Worm (Caenorhabditis elegans) whole organism, young adult: Measurements from ENCODE around the gene B0244.10.

Source experiments
- B0261.1 ChIP-seq: sonication (generic microtip); optimal IDR thresholded peaks from 2 replicates; lab custom pipeline; 2016; ENCODE audit warnings: mild to moderate bottlenecking, missing genetic modification characterization, moderate library complexity, missing compliant biosample characterization
- C17E4.6 ChIP-seq: fragments of 200-800 bp; sonication (Bioruptor generic); IDR thresholded peaks from 2 replicates; pipeline ENCODE4 v1.3.6; 2022; ENCODE audit warnings: missing genetic modification reagents, missing genetic modification characterization, missing compliant biosample characterization
- F10E7.11 ChIP-seq: sonication (generic microtip); optimal IDR thresholded peaks from 2 replicates; lab custom pipeline; 2017; ENCODE audit warnings: mild to moderate bottlenecking, missing genetic modification characterization, moderate library complexity, missing compliant biosample characterization
- F37B4.10 ChIP-seq: fragments of 200-800 bp; sonication (Bioruptor generic); IDR thresholded peaks from 2 replicates; pipeline ENCODE4 v1.3.6; 2022; ENCODE audit warnings: missing genetic modification characterization, missing compliant biosample characterization
- F49E8.2 ChIP-seq: sonication (generic microtip); optimal IDR thresholded peaks from 3 replicates; lab custom pipeline; 2017; ENCODE audit warnings: missing genetic modification characterization, mild to moderate bottlenecking, missing compliant biosample characterization, antibody characterized with exemption, moderate library complexity; ENCODE audit not compliant: insufficient read depth
- F52B5.7 ChIP-seq: sonication (generic microtip); optimal IDR thresholded peaks from 2 replicates; lab custom pipeline; 2016; ENCODE audit warnings: mild to moderate bottlenecking, missing genetic modification characterization, missing compliant biosample characterization
- T07F8.4 ChIP-seq: sonication (generic microtip); optimal IDR thresholded peaks from 2 replicates; lab custom pipeline; 2016; ENCODE audit warnings: mild to moderate bottlenecking, missing genetic modification characterization, moderate library complexity, missing compliant biosample characterization
- Y56A3A.18 ChIP-seq: fragments of 200-800 bp; sonication (Bioruptor generic); IDR thresholded peaks from 2 replicates; pipeline ENCODE4 v1.3.6; 2022; ENCODE audit warnings: missing genetic modification reagents, missing genetic modification characterization, missing compliant biosample characterization
- aptf-3 ChIP-seq: fragments of 200-800 bp; sonication (Bioruptor generic); IDR thresholded peaks from 2 replicates; pipeline ENCODE4 v1.3.6; 2022; ENCODE audit warnings: missing genetic modification characterization, missing compliant biosample characterization
- atf-7 ChIP-seq: sonication (generic microtip); optimal IDR thresholded peaks from 2 replicates; lab custom pipeline; 2017; ENCODE audit warnings: mild to moderate bottlenecking, missing genetic modification characterization, missing compliant biosample characterization
- attf-5 ChIP-seq: fragments of 200-800 bp; sonication (Bioruptor generic); optimal IDR thresholded peaks from 2 replicates; lab custom pipeline; 2018; ENCODE audit warnings: mild to moderate bottlenecking, missing genetic modification characterization, missing compliant biosample characterization
- attf-6 ChIP-seq: fragments of 200-800 bp; sonication (Bioruptor generic); IDR thresholded peaks from 2 replicates; pipeline ENCODE4 v1.3.6; 2022; ENCODE audit warnings: missing genetic modification reagents, missing genetic modification characterization, missing compliant biosample characterization
- ceh-27 ChIP-seq: fragments of 200-800 bp; sonication (Bioruptor generic); optimal IDR thresholded peaks from 2 replicates; lab custom pipeline; 2018; ENCODE audit warnings: mild to moderate bottlenecking, missing genetic modification characterization, moderate library complexity, missing compliant biosample characterization
- ceh-58 ChIP-seq: fragments of 200-800 bp; sonication (Bioruptor generic); IDR thresholded peaks from 2 replicates; pipeline ENCODE4 v1.3.6; 2022; ENCODE audit warnings: missing genetic modification characterization, missing compliant biosample characterization
- dox-1 ChIP-seq: fragments of 200-800 bp; sonication (Bioruptor generic); IDR thresholded peaks from 2 replicates; pipeline ENCODE4 v1.3.6; 2022; ENCODE audit warnings: missing genetic modification reagents, missing genetic modification characterization, missing compliant biosample characterization
- dpff-1 ChIP-seq: sonication (generic microtip); optimal IDR thresholded peaks from 2 replicates; lab custom pipeline; 2017; ENCODE audit warnings: mild to moderate bottlenecking, missing genetic modification characterization, missing compliant biosample characterization
- him-1 ChIP-seq: sonication (generic microtip); optimal IDR thresholded peaks from 2 replicates; lab custom pipeline; 2016; ENCODE audit warnings: missing genotype, missing genetic modification reagents, missing genetic modification characterization, missing compliant biosample characterization
- hmg-1.2 ChIP-seq: fragments of 200-800 bp; sonication (Bioruptor generic); IDR thresholded peaks from 2 replicates; pipeline ENCODE4 v1.3.6; 2022; ENCODE audit warnings: missing genetic modification reagents, missing genetic modification characterization, missing compliant biosample characterization
- hrde-1 ChIP-seq: sonication (generic microtip); optimal IDR thresholded peaks from 2 replicates; lab custom pipeline; 2016; ENCODE audit warnings: missing genetic modification characterization, mild to moderate bottlenecking, missing compliant biosample characterization, moderate library complexity, missing genotype, missing genetic modification reagents, borderline replicate concordance
- lag-1 ChIP-seq: fragments of 200-800 bp; sonication (Bioruptor generic); IDR thresholded peaks from 2 replicates; pipeline ENCODE4 v1.3.6; 2022; ENCODE audit warnings: missing genetic modification reagents, missing genetic modification characterization, missing compliant biosample characterization
- let-607 ChIP-seq, 2 experiments: fragments of 200-800 bp in 1 of 2; sonication (Bioruptor generic) in 1 of 2; sonication (generic microtip) in 1 of 2; optimal IDR thresholded peaks; 2 replicates each; lab custom pipeline; 2016 to 2018; ENCODE audit warnings: mild to moderate bottlenecking in 2 of 2, missing compliant biosample characterization in 2 of 2, missing genetic modification characterization in 2 of 2, moderate library complexity in 2 of 2, missing genotype in 1 of 2
- lin-26 ChIP-seq: fragments of 200-800 bp; sonication (Bioruptor generic); IDR thresholded peaks from 2 replicates; pipeline ENCODE4 v1.3.6; 2022; ENCODE audit warnings: missing genetic modification reagents, missing genetic modification characterization, missing compliant biosample characterization
- lir-1 ChIP-seq: fragments of 200-800 bp; sonication (Bioruptor generic); conservative IDR thresholded peaks from 2 replicates; pipeline ENCODE4 v1.3.6; 2022; ENCODE audit warnings: missing genetic modification reagents, missing genetic modification characterization, missing compliant biosample characterization
- lsl-1 ChIP-seq: fragments of 200-800 bp; sonication (Bioruptor generic); optimal IDR thresholded peaks from 2 replicates; lab custom pipeline; 2018; ENCODE audit warnings: mild to moderate bottlenecking, missing genetic modification characterization, moderate library complexity, missing compliant biosample characterization
- madf-10 ChIP-seq: sonication (generic microtip); optimal IDR thresholded peaks from 2 replicates; lab custom pipeline; 2016; ENCODE audit warnings: mild to moderate bottlenecking, missing genetic modification characterization, missing compliant biosample characterization
- madf-8 ChIP-seq: fragments of 200-800 bp; sonication (Bioruptor generic); conservative IDR thresholded peaks from 2 replicates; pipeline ENCODE4 v1.3.6; 2022; ENCODE audit warnings: missing genetic modification reagents, missing genetic modification characterization, missing compliant biosample characterization
- mes-4 ChIP-seq: sonication (generic microtip); optimal IDR thresholded peaks from 2 replicates; lab custom pipeline; 2016; ENCODE audit warnings: missing genotype, missing genetic modification characterization, missing compliant biosample characterization
- nfya-2 ChIP-seq: fragments of 200-800 bp; sonication (Bioruptor generic); IDR thresholded peaks from 2 replicates; pipeline ENCODE4 v1.3.6; 2022; ENCODE audit warnings: missing genetic modification reagents, missing genetic modification characterization, missing compliant biosample characterization
- nhr-179 ChIP-seq: sonication (generic microtip); optimal IDR thresholded peaks from 2 replicates; lab custom pipeline; 2016; ENCODE audit warnings: mild to moderate bottlenecking, missing genetic modification characterization, missing compliant biosample characterization
- nhr-27 ChIP-seq: fragments of 200-800 bp; sonication (Bioruptor generic); optimal IDR thresholded peaks from 2 replicates; lab custom pipeline; 2018; ENCODE audit warnings: mild to moderate bottlenecking, missing genetic modification characterization, moderate library complexity, missing compliant biosample characterization
- nhr-90 ChIP-seq: sonication (generic microtip); optimal IDR thresholded peaks from 2 replicates; lab custom pipeline; 2016; ENCODE audit warnings: missing genotype, mild to moderate bottlenecking, missing genetic modification characterization, missing compliant biosample characterization
- pbrm-1 ChIP-seq: fragments of 200-800 bp; sonication (Bioruptor generic); IDR thresholded peaks from 2 replicates; pipeline ENCODE4 v1.3.6; 2022; ENCODE audit warnings: missing genetic modification reagents, missing genetic modification characterization, missing compliant biosample characterization
- rec-8 ChIP-seq, 2 experiments: sonication (generic microtip); optimal IDR thresholded peaks; 2 replicates each; lab custom pipeline; 2016; ENCODE audit warnings: mild to moderate bottlenecking in 2 of 2, missing genetic modification characterization in 2 of 2, missing genetic modification reagents in 2 of 2, missing genotype in 2 of 2, missing biosample characterization in 1 of 2, missing compliant biosample characterization in 1 of 2, moderate library complexity in 1 of 2
- rpc-1 ChIP-seq, 2 experiments: fragments of 150-350 bp in 1 of 2; sonication (generic microtip) in 1 of 2; optimal IDR thresholded peaks; 2 replicates each; lab custom pipeline; 2014 to 2018; ENCODE audit warnings: missing biosample characterization in 1 of 2, missing genetic modification characterization in 1 of 2, missing genetic modification reagents in 1 of 2, missing genotype in 1 of 2
- sdz-38 ChIP-seq: sonication (generic microtip); optimal IDR thresholded peaks from 2 replicates; lab custom pipeline; 2016; ENCODE audit warnings: missing genotype, missing genetic modification characterization, missing compliant biosample characterization
- sea-2 ChIP-seq: fragments of 200-800 bp; sonication (Bioruptor generic); IDR thresholded peaks from 2 replicates; pipeline ENCODE4 v1.3.6; 2022; ENCODE audit warnings: missing genetic modification characterization, missing compliant biosample characterization
- snpc-1.1 ChIP-seq: sonication (generic microtip); optimal IDR thresholded peaks from 2 replicates; lab custom pipeline; 2017; ENCODE audit warnings: missing genetic modification characterization, mild to moderate bottlenecking, missing compliant biosample characterization, antibody characterized with exemption, moderate library complexity, missing genotype, missing genetic modification reagents; ENCODE audit not compliant: insufficient read depth
- snpc-1.3 ChIP-seq: sonication (generic microtip); optimal IDR thresholded peaks from 2 replicates; lab custom pipeline; 2017; ENCODE audit warnings: missing genetic modification characterization, mild to moderate bottlenecking, missing compliant biosample characterization, antibody characterized with exemption, moderate library complexity, missing genotype, missing genetic modification reagents; ENCODE audit not compliant: insufficient read depth
- sptf-2 ChIP-seq: fragments of 200-800 bp; sonication (Bioruptor generic); optimal IDR thresholded peaks from 2 replicates; lab custom pipeline; 2018; ENCODE audit warnings: mild to moderate bottlenecking, missing genetic modification characterization, missing compliant biosample characterization
- tbp1 ChIP-seq: fragments of 200-800 bp; sonication (Bioruptor generic); optimal IDR thresholded peaks from 2 replicates; lab custom pipeline; 2018; ENCODE audit warnings: mild to moderate bottlenecking, missing genetic modification characterization, missing compliant biosample characterization
- unc-62 ChIP-seq: fragments of 150-350 bp; optimal IDR thresholded peaks from 2 replicates; lab custom pipeline; 2014; ENCODE audit warnings: missing biosample characterization, missing genetic modification reagents, missing genetic modification characterization
- xnd-1 ChIP-seq: sonication (generic microtip); optimal IDR thresholded peaks from 2 replicates; lab custom pipeline; 2016; ENCODE audit warnings: missing genotype, missing genetic modification reagents, missing genetic modification characterization, missing compliant biosample characterization
- zfh-2 ChIP-seq: fragments of 200-800 bp; sonication (Bioruptor generic); conservative IDR thresholded peaks from 2 replicates; pipeline ENCODE4 v1.3.6; 2022; ENCODE audit warnings: missing genetic modification reagents, missing genetic modification characterization, missing compliant biosample characterization
- ztf-18 ChIP-seq: sonication (generic microtip); optimal IDR thresholded peaks from 2 replicates; lab custom pipeline; 2016; ENCODE audit warnings: missing genotype, mild to moderate bottlenecking, missing genetic modification characterization, missing compliant biosample characterization
- ztf-26 ChIP-seq: sonication (generic microtip); optimal IDR thresholded peaks from 2 replicates; lab custom pipeline; 2017; ENCODE audit warnings: missing genetic modification characterization, missing compliant biosample characterization
- ztf-3 ChIP-seq: fragments of 200-800 bp; sonication (Bioruptor generic); optimal IDR thresholded peaks from 2 replicates; lab custom pipeline; 2018; ENCODE audit warnings: mild to moderate bottlenecking, missing genetic modification characterization, missing compliant biosample characterization
- ztf-6 ChIP-seq: fragments of 200-800 bp; sonication (Bioruptor generic); IDR thresholded peaks from 2 replicates; pipeline ENCODE4 v1.3.6; 2022; ENCODE audit warnings: missing genetic modification reagents, missing genetic modification characterization, missing compliant biosample characterization

B0244.10 gene

DNA sequence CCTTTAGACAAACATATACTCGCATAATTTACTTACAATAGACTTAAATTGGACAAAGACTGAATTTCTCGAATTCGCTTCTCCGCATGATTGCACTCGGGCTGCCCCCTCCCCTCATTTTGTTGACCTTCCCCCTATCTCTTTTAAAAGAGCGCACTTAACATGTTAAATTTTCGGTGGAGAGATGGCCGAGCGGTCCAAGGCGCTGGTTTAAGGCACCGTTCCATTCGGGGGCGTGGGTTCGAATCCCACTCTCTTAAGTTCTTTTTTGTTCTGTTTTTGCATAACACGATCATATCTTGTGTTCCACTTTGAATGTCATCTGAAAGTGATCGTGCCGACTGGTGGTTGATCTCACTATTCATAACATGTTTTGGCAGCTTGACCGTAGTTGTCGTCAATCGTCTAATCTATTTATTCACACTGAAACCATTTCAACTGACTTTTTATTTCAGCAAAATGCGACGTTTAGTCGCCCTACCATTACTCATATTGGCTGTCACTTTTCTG is 34.8 kb downstream of the B0244.10 start, which contains the start of gene cutl-23:
TSS of gene cutl-23 (plus strand) at position 460 of the 510 bp plus-strand sequence.
- peak; percentile 35 for TF ChIP-seq ztf-26
- no peak for TF ChIP-seq aptf-3
- TF ChIP-seq dpff-1 = no peak
- TF ChIP-seq him-1 (tag; lab: Kevin White, UChicago) = peak; percentile 94
- TF ChIP-seq zfh-2 (GFP tag; lab: Robert Waterston, UW) = peak; percentile 37; the same call in 1 of the 2 replicates
- peak; percentile 67 for TF ChIP-seq hmg-1.2
- peak; percentile 73 for TF ChIP-seq nhr-90 (tag; lab: Kevin White, UChicago)
- TF ChIP-seq unc-62 (GFP tag; lab: Kevin White, UChicago) = no peak
- TF ChIP-seq ceh-58 (GFP tag; lab: Robert Waterston, UW) = no peak
- peak; percentile 59 for TF ChIP-seq T07F8.4
- peak; percentile 89 for TF ChIP-seq rpc-1 (optimal IDR thresholded peaks at IDR 0.05; lab: Kevin White, UChicago)
- peak; percentile 88 for TF ChIP-seq rpc-1 (tag; optimal IDR thresholded peaks at IDR 0.05; lab: Kevin White, UChicago)
- TF ChIP-seq sea-2 (GFP tag; lab: Robert Waterston, UW) = no peak
- peak; percentile 59; the same call in 1 of the 2 replicates for TF ChIP-seq pbrm-1
- peak; percentile 87 for TF ChIP-seq B0261.1 (tag; lab: Kevin White, UChicago)
- no peak for TF ChIP-seq madf-8 (GFP tag; lab: Robert Waterston, UW)
- TF ChIP-seq lag-1 (GFP tag; lab: Robert Waterston, UW) = no peak
- peak; percentile 22 for TF ChIP-seq atf-7 (tag; lab: Kevin White, UChicago)
- TF ChIP-seq ceh-27 = peak; percentile 13
- TF ChIP-seq let-607 (tag; optimal IDR thresholded peaks at IDR 0.05; lab: Kevin White, UChicago) = peak in 1 of 2 experiments; percentile 3
- peak; percentile 42 for TF ChIP-seq hrde-1 (tag; lab: Kevin White, UChicago)
- TF ChIP-seq attf-6 (GFP tag; lab: Robert Waterston, UW) = no peak
- TF ChIP-seq snpc-1.1 (tag; lab: Kevin White, UChicago) = no peak
- no peak for TF ChIP-seq sdz-38 (tag; lab: Kevin White, UChicago)
- no peak for TF ChIP-seq C17E4.6
- no peak for TF ChIP-seq xnd-1 (tag; lab: Kevin White, UChicago)
- no peak for TF ChIP-seq F52B5.7 (tag; lab: Kevin White, UChicago)
- TF ChIP-seq nhr-27 (tag; lab: Kevin White, UChicago) = no peak
- TF ChIP-seq nhr-179 (tag; lab: Kevin White, UChicago) = peak; percentile 20
- no peak for TF ChIP-seq F49E8.2 (tag; lab: Kevin White, UChicago)
- peak; percentile 44 for TF ChIP-seq attf-5
- peak; percentile 64; the same call in 1 of the 2 replicates for TF ChIP-seq dox-1
- peak; percentile 77 for TF ChIP-seq ztf-18 (tag; lab: Kevin White, UChicago)
- TF ChIP-seq F37B4.10 (GFP tag; lab: Robert Waterston, UW) = no peak
- no peak for TF ChIP-seq F10E7.11
- peak; percentile 1 for TF ChIP-seq mes-4 (tag; lab: Kevin White, UChicago)
- 0 out of 2 replicates have a peak, but pooled peaks have one; percentile 28 for TF ChIP-seq Y56A3A.18 (GFP tag; lab: Robert Waterston, UW)
- TF ChIP-seq lin-26 = peak; percentile 90
- TF ChIP-seq lsl-1 (GFP tag; lab: Kevin White, UChicago) = peak; percentile 15
- TF ChIP-seq madf-10 (tag; lab: Kevin White, UChicago) = peak; percentile 50
- TF ChIP-seq snpc-1.3 (tag; lab: Kevin White, UChicago) = peak; percentile 73
- no peak for TF ChIP-seq ztf-3 (GFP tag; lab: Kevin White, UChicago)
- TF ChIP-seq lir-1 (GFP tag; lab: Robert Waterston, UW) = no peak
- TF ChIP-seq sptf-2 (GFP tag; lab: Kevin White, UChicago) = no peak
- no peak for TF ChIP-seq ztf-6 (GFP tag; lab: Robert Waterston, UW)
- TF ChIP-seq rec-8 (tag; optimal IDR thresholded peaks at IDR 0.05; lab: Kevin White, UChicago) = peak; percentile 55 to 71
- peak; percentile 94 for TF ChIP-seq tbp1 (GFP tag; lab: Kevin White, UChicago)
- TF ChIP-seq nfya-2 (GFP tag; lab: Robert Waterston, UW) = no peak
